Worm (Caenorhabditis elegans): ENCODE data around the gene hpo-39.

DNA sequence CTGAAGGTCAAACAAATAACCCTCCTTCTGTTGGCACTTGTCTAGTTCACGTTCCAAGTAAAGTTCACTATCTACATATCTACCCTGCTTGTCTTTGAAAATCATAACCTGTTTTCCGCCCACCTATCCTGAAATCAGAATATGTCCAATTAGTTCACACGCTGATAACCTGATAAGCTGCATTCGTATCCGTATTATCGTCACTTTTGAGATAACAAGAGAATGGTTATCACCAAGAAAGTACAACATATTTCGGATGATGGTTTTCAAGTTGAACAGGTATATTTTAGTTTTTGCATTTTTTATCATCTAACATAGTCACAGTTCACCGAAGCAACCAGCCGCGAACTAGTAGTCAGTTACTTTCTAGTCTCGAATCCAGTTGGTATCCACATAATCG lies 17.1 kb upstream of the hpo-39 start:
- no peak for TF ChIP-seq ama-1 (optimal IDR thresholded peaks at IDR 0.05)
- TF ChIP-seq hnd-1 (tag; optimal IDR thresholded peaks at IDR 0.05) = no peak
- TF ChIP-seq hmg-4 (GFP tag; optimal IDR thresholded peaks at IDR 0.05) = no peak
- TF ChIP-seq pes-1 (GFP tag; IDR thresholded peaks at IDR 0.05) = no peak
- TF ChIP-seq scrt-1 (GFP tag; IDR thresholded peaks at IDR 0.05) = no peak
- TF ChIP-seq F13C5.2 (tag; optimal IDR thresholded peaks at IDR 0.05) = no peak
- no peak for TF ChIP-seq sea-1 (GFP tag; conservative IDR thresholded peaks at IDR 0.05)
- no peak for TF ChIP-seq ceh-36 (tag; optimal IDR thresholded peaks at IDR 0.05)
- no peak for TF ChIP-seq hmbx-1 (tag; optimal IDR thresholded peaks at IDR 0.05)
- no peak for TF ChIP-seq flt-1 (GFP tag; IDR thresholded peaks at IDR 0.05)
- no peak for TF ChIP-seq aly-1 (tag; optimal IDR thresholded peaks at IDR 0.05)
- no peak for TF ChIP-seq tra-4 (tag; optimal IDR thresholded peaks at IDR 0.05)
- TF ChIP-seq ets-7 (tag; optimal IDR thresholded peaks at IDR 0.05) = no peak
- TF ChIP-seq ceh-13 (GFP tag; optimal IDR thresholded peaks at IDR 0.05) = no peak
